Fruit fly (Drosophila melanogaster): ENCODE results near the gene daed.

The daed gene

DNA sequence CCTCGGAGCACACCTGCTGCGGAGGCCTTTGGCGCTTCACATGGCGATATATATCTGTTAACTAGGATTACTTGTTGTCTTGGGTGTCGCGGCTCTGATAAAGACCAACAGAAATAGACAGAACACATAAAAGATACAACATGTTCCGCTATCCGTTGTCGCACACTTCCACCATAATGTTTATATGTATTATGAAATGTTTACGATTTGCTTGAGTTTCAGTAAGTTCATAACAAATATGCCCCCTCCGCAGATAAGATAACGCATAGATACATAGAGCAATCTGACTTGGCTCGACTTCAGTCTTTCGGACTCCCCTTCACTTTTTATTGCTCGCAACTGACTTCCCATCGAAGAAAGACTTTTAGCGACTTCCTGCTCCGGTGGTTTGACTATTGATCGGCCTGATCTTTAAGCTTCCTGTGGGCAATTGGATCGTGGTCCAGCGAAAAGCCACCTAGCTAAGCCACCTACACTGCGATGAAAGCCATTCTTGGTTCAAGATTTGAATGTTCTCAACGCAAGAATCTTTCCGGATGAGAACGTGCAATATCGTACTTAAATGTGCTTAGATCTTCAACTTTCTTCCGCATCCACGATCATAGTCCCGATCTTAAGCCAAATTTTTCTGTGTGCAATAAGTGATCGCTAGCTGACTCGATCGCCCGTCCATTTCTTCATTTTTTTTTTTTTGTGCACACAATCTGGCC is 47.8 kb downstream of the daed start (continued):
- TF ChIP-seq CG14965 (GFP tag; optimal IDR thresholded peaks at IDR 0.05; ENCODE audit: borderline replicate concordance) (no peak), D19B (GFP tag; optimal IDR thresholded peaks at IDR 0.05) (no peak), odd (GFP tag; optimal IDR thresholded peaks at IDR 0.05) (peak; percentile 67), CG13775 (GFP tag; optimal IDR thresholded peaks at IDR 0.05) (no peak), CG18476 (GFP tag; optimal IDR thresholded peaks at IDR 0.05) (no peak), CG3065 (GFP tag; optimal IDR thresholded peaks at IDR 0.05) (no peak), unpg (GFP tag; optimal IDR thresholded peaks at IDR 0.05) (peak; percentile 33), Lim3 (GFP tag; IDR thresholded peaks at IDR 0.05) (0 out of 2 replicates have a peak, but pooled peaks have one; percentile 6), cato (GFP tag; optimal IDR thresholded peaks at IDR 0.05; ENCODE audit: borderline replicate concordance) (no peak), Hr39 (optimal IDR thresholded peaks at IDR 0.05) (no peak), Mad (GFP tag; optimal IDR thresholded peaks at IDR 0.05) (no peak), CG14860 (GFP tag; IDR thresholded peaks at IDR 0.05; ENCODE audit: partially characterized antibody) (no peak), CG11695 (GFP tag; IDR thresholded peaks at IDR 0.05) (no peak), Adf1 (GFP tag; IDR thresholded peaks at IDR 0.05) (no peak), CG7357 (GFP tag; IDR thresholded peaks at IDR 0.05) (no peak), CG13624 (GFP tag; optimal IDR thresholded peaks at IDR 0.05) (no peak), CG12155 (GFP tag; optimal IDR thresholded peaks at IDR 0.05) (no peak), CG16863 (GFP tag; optimal IDR thresholded peaks at IDR 0.05) (no peak), E2f1 (GFP tag; IDR thresholded peaks at IDR 0.05) (no peak), gem (tag; optimal IDR thresholded peaks at IDR 0.05) (peak; percentile 29), HHEX (GFP tag; optimal IDR thresholded peaks at IDR 0.05) (peak; percentile 56), trh (GFP tag; optimal IDR thresholded peaks at IDR 0.05) (no peak), tna (GFP tag; IDR thresholded peaks at IDR 0.05; ENCODE audit: partially characterized antibody) (no peak), Asciz (GFP tag; optimal IDR thresholded peaks at IDR 0.05) (peak; percentile 48), cad (GFP tag; optimal IDR thresholded peaks at IDR 0.05) (no peak), CG9797 (GFP tag; optimal IDR thresholded peaks at IDR 0.05) (no peak), Taf1 (GFP tag; IDR thresholded peaks at IDR 0.05) (no peak), CoRest (tag; optimal IDR thresholded peaks at IDR 0.05) (no peak), CG7271 (tag; optimal IDR thresholded peaks at IDR 0.05) (no peak), Atf3 (GFP tag; optimal IDR thresholded peaks at IDR 0.05) (no peak), CG6854 (GFP tag; optimal IDR thresholded peaks at IDR 0.05) (no peak), CHES-1-like (GFP tag; optimal IDR thresholded peaks at IDR 0.05) (no peak), prd (optimal IDR thresholded peaks at IDR 0.05) (no peak), prd (GFP tag; IDR thresholded peaks at IDR 0.05) (no peak), stwl (tag; optimal IDR thresholded peaks at IDR 0.05) (no peak), ash1 (GFP tag; optimal IDR thresholded peaks at IDR 0.05) (no peak), ap (GFP tag; IDR thresholded peaks at IDR 0.05) (no peak), CG8478 (optimal IDR thresholded peaks at IDR 0.05) (no peak), dimm (GFP tag; IDR thresholded peaks at IDR 0.05) (no peak), sima (GFP tag; optimal IDR thresholded peaks at IDR 0.05) (no peak), CG1602 (GFP tag; optimal IDR thresholded peaks at IDR 0.05) (no peak), Abd-B (GFP tag; optimal IDR thresholded peaks at IDR 0.05) (no peak), CG10366 (GFP tag; IDR thresholded peaks at IDR 0.05) (no peak), lola (GFP tag; optimal IDR thresholded peaks at IDR 0.05) (no peak), CG13296 (GFP tag; optimal IDR thresholded peaks at IDR 0.05) (peak; percentile 67), Stat92E (GFP tag; optimal IDR thresholded peaks at IDR 0.05) (no peak), CG4707 (GFP tag; optimal IDR thresholded peaks at IDR 0.05) (peak; percentile 38), CG9932 (GFP tag; IDR thresholded peaks at IDR 0.05) (no peak), pb (GFP tag; optimal IDR thresholded peaks at IDR 0.05) (no peak), CG17361 (GFP tag; IDR thresholded peaks at IDR 0.05) (no peak), CG14710 (tag; optimal IDR thresholded peaks at IDR 0.05) (peak; percentile 1)
